ENCODE assay signal across 5 fruit fly cellular contexts in genomic region chr3R:15827559-15827958, dm6.
A peak's percentile ranks its signal among the peaks of the same experiment; 100 is the strongest.
TF ChIP-seq lines count a peak whose summit lies in the region.

No protein-coding gene starts in this region.

- TF ChIP-seq CTCF in whole organism, embryonic (GFP tag; optimal IDR thresholded peaks at IDR 0.05; lab: Kevin White, UChicago): no peak

TF ChIP-seq in whole organism, adult, 20 proteins besides CTCF, POLR2A, EP300 and RAD21:
- TF ChIP-seq kay (GFP tag; lab: Kevin White, UChicago; ENCODE audit: borderline replicate concordance) (peak; percentile 20), Crg-1 (GFP tag; optimal IDR thresholded peaks at IDR 0.05; lab: Kevin White, UChicago) (no peak), CG7045 (GFP tag; optimal IDR thresholded peaks at IDR 0.05; lab: Kevin White, UChicago) (no peak), tj (GFP tag; optimal IDR thresholded peaks at IDR 0.05; lab: Kevin White, UChicago) (no peak)

TF ChIP-seq in whole organism, embryonic, 481 proteins besides CTCF, POLR2A, EP300 and RAD21 (continues in another document):
- TF ChIP-seq CG14050 (GFP tag; IDR thresholded peaks at IDR 0.05; lab: Robert Waterston, UW): no peak
- TF ChIP-seq Hsf (GFP tag; optimal IDR thresholded peaks at IDR 0.05; lab: Kevin White, UChicago): no peak
- TF ChIP-seq Jarid2 (GFP tag; optimal IDR thresholded peaks at IDR 0.05; lab: Kevin White, UChicago): no peak
- no peak for TF ChIP-seq CG3163 (GFP tag; optimal IDR thresholded peaks at IDR 0.05; lab: Kevin White, UChicago)
- TF ChIP-seq fru (optimal IDR thresholded peaks at IDR 0.05; lab: Kevin White, UChicago): no peak
- TF ChIP-seq phol (tag; optimal IDR thresholded peaks at IDR 0.05; lab: Kevin White, UChicago): peak; percentile 27
- no peak for TF ChIP-seq CG7987 (GFP tag; optimal IDR thresholded peaks at IDR 0.05; lab: Kevin White, UChicago)
- no peak for TF ChIP-seq B-H2 (GFP tag; optimal IDR thresholded peaks at IDR 0.05; lab: Kevin White, UChicago)
- peak; percentile 31 for TF ChIP-seq grau (tag; optimal IDR thresholded peaks at IDR 0.05; lab: Kevin White, UChicago)
- TF ChIP-seq CG15269 (tag; optimal IDR thresholded peaks at IDR 0.05; lab: Kevin White, UChicago): peak; percentile 38
- TF ChIP-seq crc (GFP tag; optimal IDR thresholded peaks at IDR 0.05; lab: Kevin White, UChicago): no peak
- TF ChIP-seq CG7357 (GFP tag; IDR thresholded peaks at IDR 0.05; lab: Robert Waterston, UW): peak; percentile 18; the same call in 1 of the 3 replicates
- TF ChIP-seq Eip74EF (GFP tag; optimal IDR thresholded peaks at IDR 0.05; lab: Kevin White, UChicago): peak in 1 of 2 experiments; percentile 3
- no peak for TF ChIP-seq cad (GFP tag; optimal IDR thresholded peaks at IDR 0.05; lab: Kevin White, UChicago)
- TF ChIP-seq prd (optimal IDR thresholded peaks at IDR 0.05; lab: Kevin White, UChicago): no peak
- TF ChIP-seq prd (GFP tag; IDR thresholded peaks at IDR 0.05; lab: Robert Waterston, UW): peak; percentile 30; the same call in 1 of the 3 replicates
- peak; percentile 29 for TF ChIP-seq sens (GFP tag; lab: Kevin White, UChicago)
- peak; percentile 63 for TF ChIP-seq nmo (GFP tag; optimal IDR thresholded peaks at IDR 0.05; lab: Kevin White, UChicago)
- peak; percentile 39; the same call in 1 of the 3 replicates for TF ChIP-seq row (GFP tag; IDR thresholded peaks at IDR 0.05; lab: Robert Waterston, UW)
- peak; percentile 21 for TF ChIP-seq CG17829 (tag; optimal IDR thresholded peaks at IDR 0.05; lab: Kevin White, UChicago)
- peak; percentile 51 for TF ChIP-seq Sox102F (GFP tag; optimal IDR thresholded peaks at IDR 0.05; lab: Kevin White, UChicago)
- TF ChIP-seq grn (GFP tag; optimal IDR thresholded peaks at IDR 0.05; lab: Kevin White, UChicago): peak; percentile 72

TF ChIP-seq in whole organism, prepupa, 60 proteins besides CTCF, POLR2A, EP300 and RAD21 (continues in another document):
- TF ChIP-seq CG6854 (GFP tag; optimal IDR thresholded peaks at IDR 0.05; lab: Kevin White, UChicago) (no peak), cyc (GFP tag; optimal IDR thresholded peaks at IDR 0.05; lab: Kevin White, UChicago) (peak; percentile 76), CG10669 (GFP tag; optimal IDR thresholded peaks at IDR 0.05; lab: Kevin White, UChicago) (peak; percentile 82), net (GFP tag; optimal IDR thresholded peaks at IDR 0.05; lab: Kevin White, UChicago) (no peak), CG8319 (GFP tag; optimal IDR thresholded peaks at IDR 0.05; lab: Kevin White, UChicago) (peak; percentile 50), Ets21C (GFP tag; optimal IDR thresholded peaks at IDR 0.05; lab: Kevin White, UChicago) (peak; percentile 63), CG31627 (GFP tag; optimal IDR thresholded peaks at IDR 0.05; lab: Kevin White, UChicago) (peak; percentile 81), Eip93F (GFP tag; optimal IDR thresholded peaks at IDR 0.05; lab: Kevin White, UChicago) (no peak), Lpt (GFP tag; optimal IDR thresholded peaks at IDR 0.05; lab: Kevin White, UChicago) (peak; percentile 28), CG9139 (GFP tag; optimal IDR thresholded peaks at IDR 0.05; lab: Kevin White, UChicago) (peak; percentile 74), CG32006 (GFP tag; optimal IDR thresholded peaks at IDR 0.05; lab: Kevin White, UChicago) (no peak), OdsH (GFP tag; optimal IDR thresholded peaks at IDR 0.05; lab: Kevin White, UChicago) (peak; percentile 66), Blimp-1 (GFP tag; optimal IDR thresholded peaks at IDR 0.05; lab: Kevin White, UChicago) (peak; percentile 24), achi (GFP tag; optimal IDR thresholded peaks at IDR 0.05; lab: Kevin White, UChicago) (peak; percentile 76), CG6792 (GFP tag; optimal IDR thresholded peaks at IDR 0.05; lab: Kevin White, UChicago) (peak; percentile 67), CG6163 (GFP tag; IDR thresholded peaks at IDR 0.05; lab: Robert Waterston, UW) (0 out of 3 replicates have a peak, but pooled peaks have one; percentile 31), CG4318 (GFP tag; optimal IDR thresholded peaks at IDR 0.05; lab: Kevin White, UChicago) (peak; percentile 41), Sox102F (GFP tag; optimal IDR thresholded peaks at IDR 0.05; lab: Kevin White, UChicago) (peak; percentile 77), Eip78C (GFP tag; lab: Kevin White, UChicago) (peak; percentile 95), CG16779 (tag; optimal IDR thresholded peaks at IDR 0.05; lab: Kevin White, UChicago) (no peak), Smox (GFP tag; optimal IDR thresholded peaks at IDR 0.05; lab: Kevin White, UChicago) (peak; percentile 77), fkh (GFP tag; optimal IDR thresholded peaks at IDR 0.05; lab: Kevin White, UChicago) (no peak), fd85E (GFP tag; optimal IDR thresholded peaks at IDR 0.05; lab: Kevin White, UChicago) (no peak)

TF ChIP-seq in whole organism, pupa, 21 proteins besides CTCF, POLR2A, EP300 and RAD21:
- TF ChIP-seq fd96Ca (GFP tag; IDR thresholded peaks at IDR 0.05; lab: Robert Waterston, UW): 0 out of 3 replicates have a peak, but pooled peaks have one; percentile 36
- peak; percentile 66 for TF ChIP-seq Pif1B (GFP tag; optimal IDR thresholded peaks at IDR 0.05; lab: Kevin White, UChicago)
- peak; percentile 94 for TF ChIP-seq EcR (GFP tag; optimal IDR thresholded peaks at IDR 0.05; lab: Kevin White, UChicago)
- TF ChIP-seq CG9948 (tag; optimal IDR thresholded peaks at IDR 0.05; lab: Kevin White, UChicago): peak; percentile 80
- peak; percentile 79 for TF ChIP-seq CG13204 (GFP tag; optimal IDR thresholded peaks at IDR 0.05; lab: Kevin White, UChicago)
- TF ChIP-seq Snoo (tag; optimal IDR thresholded peaks at IDR 0.05; lab: Kevin White, UChicago): peak; percentile 39
- peak; percentile 61 for TF ChIP-seq D1 (tag; optimal IDR thresholded peaks at IDR 0.05; lab: Kevin White, UChicago)
- TF ChIP-seq CG8301 (tag; optimal IDR thresholded peaks at IDR 0.05; lab: Kevin White, UChicago): no peak
- peak; percentile 23; the same call in 1 of the 2 replicates for TF ChIP-seq Ets98B (GFP tag; IDR thresholded peaks at IDR 0.05; lab: Robert Waterston, UW)
- TF ChIP-seq CG15710 (tag; optimal IDR thresholded peaks at IDR 0.05; lab: Kevin White, UChicago): peak; percentile 88
- TF ChIP-seq CG32121 (GFP tag; IDR thresholded peaks at IDR 0.05; lab: Robert Waterston, UW): no peak
- peak; percentile 64 for TF ChIP-seq gl (tag; optimal IDR thresholded peaks at IDR 0.05; lab: Kevin White, UChicago)
- no peak for TF ChIP-seq rn (GFP tag; IDR thresholded peaks at IDR 0.05; lab: Robert Waterston, UW)
- no peak for TF ChIP-seq Pif1A (GFP tag; optimal IDR thresholded peaks at IDR 0.05; lab: Kevin White, UChicago)
- peak; percentile 86 for TF ChIP-seq CG8159 (tag; optimal IDR thresholded peaks at IDR 0.05; lab: Kevin White, UChicago)
- no peak for TF ChIP-seq CG14655 (GFP tag; optimal IDR thresholded peaks at IDR 0.05; lab: Kevin White, UChicago)
- peak; percentile 51; the same call in 1 of the 3 replicates for TF ChIP-seq CG4496 (GFP tag; IDR thresholded peaks at IDR 0.05; lab: Robert Waterston, UW)
- 0 out of 2 replicates have a peak, but pooled peaks have one; percentile 37 for TF ChIP-seq CG12605 (GFP tag; IDR thresholded peaks at IDR 0.05; lab: Robert Waterston, UW)
- peak; percentile 78 for TF ChIP-seq CG34367 (tag; optimal IDR thresholded peaks at IDR 0.05; lab: Kevin White, UChicago)
- TF ChIP-seq CG10348 (GFP tag; IDR thresholded peaks at IDR 0.05; lab: Robert Waterston, UW): no peak
- TF ChIP-seq CG17806 (tag; optimal IDR thresholded peaks at IDR 0.05; lab: Kevin White, UChicago): peak; percentile 76

TF ChIP-seq in whole organism, wandering third instar larva, 38 proteins besides CTCF, POLR2A, EP300 and RAD21 (continues in another document):
- no peak for TF ChIP-seq usp (GFP tag; optimal IDR thresholded peaks at IDR 0.05; lab: Kevin White, UChicago)
- no peak for TF ChIP-seq Dif (GFP tag; optimal IDR thresholded peaks at IDR 0.05; lab: Kevin White, UChicago; ENCODE audit: partially characterized antibody)
- no peak for TF ChIP-seq sv (GFP tag; optimal IDR thresholded peaks at IDR 0.05; lab: Kevin White, UChicago)
- peak; percentile 45 for TF ChIP-seq rgr (GFP tag; optimal IDR thresholded peaks at IDR 0.05; lab: Kevin White, UChicago)
- no peak for TF ChIP-seq Hnf4 (GFP tag; optimal IDR thresholded peaks at IDR 0.05; lab: Kevin White, UChicago)
- no peak for TF ChIP-seq Rel (GFP tag; optimal IDR thresholded peaks at IDR 0.05; lab: Kevin White, UChicago)
- TF ChIP-seq Rel (tag; optimal IDR thresholded peaks at IDR 0.05; lab: Kevin White, UChicago): peak; percentile 46
- TF ChIP-seq tai (GFP tag; optimal IDR thresholded peaks at IDR 0.05; lab: Kevin White, UChicago): no peak
- TF ChIP-seq pan (optimal IDR thresholded peaks at IDR 0.05; lab: Kevin White, UChicago): no peak
- TF ChIP-seq br (GFP tag; optimal IDR thresholded peaks at IDR 0.05; lab: Kevin White, UChicago): peak; percentile 70
- peak; percentile 58 for TF ChIP-seq fru (GFP tag; optimal IDR thresholded peaks at IDR 0.05; lab: Kevin White, UChicago)
- no peak for TF ChIP-seq Abd-B (GFP tag; optimal IDR thresholded peaks at IDR 0.05; lab: Kevin White, UChicago)
- no peak for TF ChIP-seq CrebA (GFP tag; optimal IDR thresholded peaks at IDR 0.05; lab: Kevin White, UChicago; ENCODE audit: borderline replicate concordance)
- TF ChIP-seq lola (GFP tag; optimal IDR thresholded peaks at IDR 0.05; lab: Kevin White, UChicago): no peak
- no peak for TF ChIP-seq Dfd (GFP tag; optimal IDR thresholded peaks at IDR 0.05; lab: Kevin White, UChicago)
- no peak for TF ChIP-seq woc (GFP tag; optimal IDR thresholded peaks at IDR 0.05; lab: Kevin White, UChicago)
- no peak for TF ChIP-seq dsf (GFP tag; optimal IDR thresholded peaks at IDR 0.05; lab: Kevin White, UChicago; ENCODE audit: borderline replicate concordance)
- TF ChIP-seq N (GFP tag; optimal IDR thresholded peaks at IDR 0.05; lab: Kevin White, UChicago): no peak
- peak; percentile 57 for TF ChIP-seq dmrt93B (GFP tag; optimal IDR thresholded peaks at IDR 0.05; lab: Kevin White, UChicago)
- TF ChIP-seq Mio (GFP tag; optimal IDR thresholded peaks at IDR 0.05; lab: Kevin White, UChicago): no peak
- TF ChIP-seq Hr83 (GFP tag; optimal IDR thresholded peaks at IDR 0.05; lab: Kevin White, UChicago; ENCODE audit: poor library complexity, severe bottlenecking): no peak
- no peak for TF ChIP-seq Myc (optimal IDR thresholded peaks at IDR 0.05; lab: Kevin White, UChicago)
- peak; percentile 43 for TF ChIP-seq psq (GFP tag; optimal IDR thresholded peaks at IDR 0.05; lab: Kevin White, UChicago)
- TF ChIP-seq Hr78 (GFP tag; optimal IDR thresholded peaks at IDR 0.05; lab: Kevin White, UChicago): no peak
- no peak for TF ChIP-seq brk (GFP tag; optimal IDR thresholded peaks at IDR 0.05; lab: Kevin White, UChicago)
- peak; percentile 34 for TF ChIP-seq CG32264 (GFP tag; optimal IDR thresholded peaks at IDR 0.05; lab: Kevin White, UChicago)
- peak; percentile 57 for TF ChIP-seq ey (GFP tag; optimal IDR thresholded peaks at IDR 0.05; lab: Kevin White, UChicago)
- no peak for TF ChIP-seq GATAd (GFP tag; optimal IDR thresholded peaks at IDR 0.05; lab: Kevin White, UChicago)
- TF ChIP-seq foxo (GFP tag; optimal IDR thresholded peaks at IDR 0.05; lab: Kevin White, UChicago): peak in 1 of 2 experiments; percentile 50
- no peak for TF ChIP-seq Jra (GFP tag; optimal IDR thresholded peaks at IDR 0.05; lab: Kevin White, UChicago)
